Fruit fly (Drosophila melanogaster) whole organism, embryonic: ENCODE results near the gene Amun.

Source experiments
- B-H1 ChIP-seq: fragments of 200-800 bp; sonication (Bioruptor generic); IDR thresholded peaks from 3 replicates; pipeline ENCODE4 v1.3.6; 2022; ENCODE audit warnings: missing biosample characterization, missing genetic modification characterization
- B-H2 ChIP-seq: fragments of 200-800 bp; sonication (Bioruptor generic); optimal IDR thresholded peaks from 2 replicates; lab custom pipeline; 2018; ENCODE audit warnings: missing biosample characterization, mild to moderate bottlenecking, missing genetic modification characterization
- BEAF-32 ChIP-seq: fragments of 200-800 bp; sonication (Bioruptor generic); optimal IDR thresholded peaks from 3 replicates; lab custom pipeline; 2017; ENCODE audit warnings: missing biosample characterization, missing genetic modification characterization, mild to moderate bottlenecking, moderate library complexity, missing genetic modification reagents
- Blimp-1 ChIP-seq: fragments of 200-800 bp; sonication (Bioruptor generic); optimal IDR thresholded peaks from 3 replicates; lab custom pipeline; 2018; ENCODE audit warnings: missing biosample characterization, missing genetic modification characterization, mild to moderate bottlenecking, moderate library complexity, missing genetic modification reagents
- CG12299 ChIP-seq: fragments of 200-800 bp; sonication (Bioruptor generic); optimal IDR thresholded peaks from 2 replicates; lab custom pipeline; 2018; ENCODE audit warnings: missing biosample characterization, mild to moderate bottlenecking, missing genetic modification characterization
- CG1233 ChIP-seq: fragments of 200-800 bp; sonication (Bioruptor generic); optimal IDR thresholded peaks from 4 replicates; lab custom pipeline; 2018; ENCODE audit warnings: missing biosample characterization, mild to moderate bottlenecking, missing genetic modification characterization
- CG12769 ChIP-seq: fragments of 200-800 bp; sonication (Bioruptor generic); optimal IDR thresholded peaks from 2 replicates; lab custom pipeline; 2019; ENCODE audit warnings: missing biosample characterization, mild to moderate bottlenecking, missing genetic modification characterization, moderate library complexity
- CG12942 ChIP-seq: fragments of 200-800 bp; sonication (Bioruptor generic); optimal IDR thresholded peaks from 3 replicates; lab custom pipeline; 2016; ENCODE audit warnings: missing biosample characterization, missing genetic modification characterization
- CG13624 ChIP-seq: fragments of 200-800 bp; sonication (Bioruptor generic); optimal IDR thresholded peaks from 2 replicates; lab custom pipeline; 2016; ENCODE audit warnings: missing biosample characterization, missing genetic modification characterization
- CG15269 ChIP-seq: fragments of 200-800 bp; sonication (Bioruptor generic); optimal IDR thresholded peaks from 2 replicates; lab custom pipeline; 2018; ENCODE audit warnings: missing biosample characterization, mild to moderate bottlenecking, missing genetic modification characterization, moderate library complexity
- CG1832 ChIP-seq: fragments of 200-800 bp; sonication (Bioruptor generic); optimal IDR thresholded peaks from 2 replicates; lab custom pipeline; 2017; ENCODE audit warnings: missing biosample characterization, mild to moderate bottlenecking, missing genetic modification characterization, inconsistent platforms
- CG33557 ChIP-seq: fragments of 200-800 bp; sonication (Bioruptor generic); optimal IDR thresholded peaks from 2 replicates; lab custom pipeline; 2019; ENCODE audit warnings: missing biosample characterization, mild to moderate bottlenecking, missing genetic modification characterization, moderate library complexity
- CG4820 ChIP-seq: fragments of 200-800 bp; sonication (Bioruptor generic); optimal IDR thresholded peaks from 3 replicates; lab custom pipeline; 2016; ENCODE audit warnings: missing biosample characterization, missing genetic modification characterization
- CG9727 ChIP-seq: fragments of 200-800 bp; sonication (Bioruptor generic); optimal IDR thresholded peaks from 3 replicates; lab custom pipeline; 2017; ENCODE audit warnings: missing biosample characterization, mild to moderate bottlenecking, missing genetic modification characterization
- CoRest ChIP-seq: fragments of 200-800 bp; sonication (Bioruptor generic); optimal IDR thresholded peaks from 3 replicates; lab custom pipeline; 2018; ENCODE audit warnings: missing biosample characterization, mild to moderate bottlenecking, missing genetic modification characterization, moderate library complexity
- D19A ChIP-seq: fragments of 200-800 bp; optimal IDR thresholded peaks from 3 replicates; lab custom pipeline; 2019; ENCODE audit warnings: missing biosample characterization, mild to moderate bottlenecking, missing genetic modification characterization, moderate library complexity
- Deaf1 ChIP-seq: fragments of 200-800 bp; optimal IDR thresholded peaks from 3 replicates; lab custom pipeline; 2019; ENCODE audit warnings: missing biosample characterization, mild to moderate bottlenecking, missing genetic modification characterization, moderate library complexity
- E2f1 ChIP-seq: fragments of 200-800 bp; sonication (Bioruptor generic); IDR thresholded peaks from 2 replicates; pipeline ENCODE4 v1.3.6; 2022; ENCODE audit warnings: missing biosample characterization, missing genetic modification characterization
- Ets97D ChIP-seq: fragments of 200-800 bp; sonication (Bioruptor generic); optimal IDR thresholded peaks from 3 replicates; lab custom pipeline; 2016; ENCODE audit warnings: missing biosample characterization, missing genetic modification characterization
- H15 ChIP-seq: fragments of 200-800 bp; sonication (Bioruptor generic); IDR thresholded peaks from 3 replicates; pipeline ENCODE4 v1.3.6; 2022; ENCODE audit warnings: missing biosample characterization, missing genetic modification characterization
- Hmr ChIP-seq: fragments of 200-800 bp; sonication (Bioruptor generic); optimal IDR thresholded peaks from 3 replicates; lab custom pipeline; 2017; ENCODE audit warnings: mild to moderate bottlenecking, missing biosample characterization, missing genetic modification reagents, missing genetic modification characterization
- Hsf ChIP-seq: fragments of 200-800 bp; sonication (Bioruptor generic); optimal IDR thresholded peaks from 3 replicates; lab custom pipeline; 2016; ENCODE audit warnings: missing biosample characterization, missing genetic modification characterization
- Jarid2 ChIP-seq: fragments of 200-800 bp; sonication (Bioruptor generic); optimal IDR thresholded peaks from 3 replicates; lab custom pipeline; 2017; ENCODE audit warnings: mild to moderate bottlenecking, missing biosample characterization, missing genetic modification reagents, missing genetic modification characterization
- Lpt ChIP-seq: fragments of >200 bp; optimal IDR thresholded peaks from 2 replicates; lab custom pipeline; 2018; ENCODE audit warnings: missing biosample characterization, missing genetic modification characterization
- Mes4 ChIP-seq: fragments of 200-800 bp; sonication (Bioruptor generic); optimal IDR thresholded peaks from 2 replicates; lab custom pipeline; 2016; ENCODE audit warnings: missing biosample characterization, missing genetic modification characterization
- Oli ChIP-seq: fragments of 200-800 bp; sonication (Bioruptor generic); optimal IDR thresholded peaks from 2 replicates; lab custom pipeline; 2018; ENCODE audit warnings: missing biosample characterization, mild to moderate bottlenecking, missing genetic modification characterization, moderate library complexity
- YL-1 ChIP-seq: fragments of 200-800 bp; sonication (Bioruptor generic); optimal IDR thresholded peaks from 3 replicates; lab custom pipeline; 2017; ENCODE audit warnings: missing biosample characterization, mild to moderate bottlenecking, missing genetic modification characterization
- ac ChIP-seq: fragments of 200-800 bp; sonication (Bioruptor generic); optimal IDR thresholded peaks from 3 replicates; lab custom pipeline; 2017; ENCODE audit warnings: missing biosample characterization, mild to moderate bottlenecking, missing genetic modification characterization
- ap ChIP-seq: fragments of 200-800 bp; sonication (Bioruptor generic); IDR thresholded peaks from 2 replicates; pipeline ENCODE4 v1.3.6; 2022; ENCODE audit warnings: missing biosample characterization, missing genetic modification characterization
- cwo ChIP-seq: fragments of 200-800 bp; sonication (Bioruptor generic); optimal IDR thresholded peaks from 3 replicates; lab custom pipeline; 2017; ENCODE audit warnings: missing biosample characterization, missing genetic modification characterization, mild to moderate bottlenecking, moderate library complexity, missing genetic modification reagents
- en ChIP-seq: fragments of 200-800 bp; sonication (Bioruptor generic); optimal IDR thresholded peaks from 2 replicates; lab custom pipeline; 2016; ENCODE audit warnings: missing biosample characterization, missing genetic modification characterization
- fd96Cb ChIP-seq: fragments of 200-800 bp; sonication (Bioruptor generic); optimal IDR thresholded peaks from 2 replicates; lab custom pipeline; 2018; ENCODE audit warnings: missing biosample characterization, mild to moderate bottlenecking, missing genetic modification characterization, moderate library complexity
- grau ChIP-seq: fragments of 200-800 bp; optimal IDR thresholded peaks from 3 replicates; lab custom pipeline; 2019; ENCODE audit warnings: missing biosample characterization, mild to moderate bottlenecking, missing genetic modification characterization, moderate library complexity
- gro ChIP-seq: fragments of 200-800 bp; sonication (Bioruptor generic); optimal IDR thresholded peaks from 2 replicates; lab custom pipeline; 2016; ENCODE audit warnings: missing biosample characterization, missing genetic modification characterization
- insv ChIP-seq, 2 experiments: fragments of 200-800 bp; sonication (Bioruptor generic); optimal IDR thresholded peaks; 3 replicates each; lab custom pipeline; 2016 to 2018; ENCODE audit warnings: missing biosample characterization in 2 of 2, missing genetic modification characterization in 2 of 2
- org-1 ChIP-seq: fragments of 200-800 bp; sonication (Bioruptor generic); optimal IDR thresholded peaks from 2 replicates; lab custom pipeline; 2017; ENCODE audit warnings: missing biosample characterization, missing genetic modification characterization
- pfk ChIP-seq: fragments of 200-800 bp; sonication (Bioruptor generic); optimal IDR thresholded peaks from 2 replicates; lab custom pipeline; 2018; ENCODE audit warnings: missing biosample characterization, mild to moderate bottlenecking, missing genetic modification characterization, moderate library complexity
- pnt ChIP-seq: fragments of 200-800 bp; sonication (Bioruptor generic); optimal IDR thresholded peaks from 3 replicates; lab custom pipeline; 2016; ENCODE audit warnings: missing biosample characterization, missing genetic modification characterization
- pros ChIP-seq: fragments of 200-800 bp; sonication (Bioruptor generic); optimal IDR thresholded peaks from 3 replicates; lab custom pipeline; 2019; ENCODE audit warnings: missing biosample characterization, mild to moderate bottlenecking, missing genetic modification characterization, moderate library complexity
- ranshi ChIP-seq: fragments of 200-800 bp; sonication (Bioruptor generic); IDR thresholded peaks from 2 replicates; pipeline ENCODE4 v1.3.6; 2022; ENCODE audit warnings: missing biosample characterization, missing genetic modification characterization
- repo ChIP-seq: fragments of 200-800 bp; sonication (Bioruptor generic); optimal IDR thresholded peaks from 2 replicates; lab custom pipeline; 2016; ENCODE audit warnings: missing biosample characterization, missing genetic modification characterization
- sd ChIP-seq: fragments of 200-800 bp; sonication (Bioruptor generic); optimal IDR thresholded peaks from 3 replicates; lab custom pipeline; 2018; ENCODE audit warnings: missing biosample characterization, mild to moderate bottlenecking, missing genetic modification characterization, moderate library complexity
- so ChIP-seq: fragments of 200-800 bp; sonication (Bioruptor generic); IDR thresholded peaks from 3 replicates; pipeline ENCODE4 v1.3.6; 2022; ENCODE audit warnings: missing biosample characterization, missing genetic modification characterization
- tll ChIP-seq, 2 experiments: fragments of 200-800 bp in 1 of 2; fragments of >200 bp in 1 of 2; sonication (Bioruptor generic) in 1 of 2; optimal IDR thresholded peaks; 2 replicates each; lab custom pipeline; 2017 to 2019; ENCODE audit warnings: missing biosample characterization in 2 of 2, missing genetic modification characterization in 2 of 2, mild to moderate bottlenecking in 1 of 2, moderate library complexity in 1 of 2
- tna ChIP-seq: fragments of 200-800 bp; sonication (Bioruptor generic); IDR thresholded peaks from 2 replicates; pipeline ENCODE4 v1.3.6; 2022; ENCODE audit warnings: missing biosample characterization, missing genetic modification characterization; ENCODE audit not compliant: partially characterized antibody
- vnd ChIP-seq: fragments of 200-800 bp; sonication (Bioruptor generic); IDR thresholded peaks from 3 replicates; pipeline ENCODE4 v1.3.6; 2022; ENCODE audit warnings: missing biosample characterization, missing genetic modification characterization; ENCODE audit not compliant: partially characterized antibody
- yki ChIP-seq: fragments of >200 bp; optimal IDR thresholded peaks from 3 replicates; lab custom pipeline; 2018

Amun gene

DNA sequence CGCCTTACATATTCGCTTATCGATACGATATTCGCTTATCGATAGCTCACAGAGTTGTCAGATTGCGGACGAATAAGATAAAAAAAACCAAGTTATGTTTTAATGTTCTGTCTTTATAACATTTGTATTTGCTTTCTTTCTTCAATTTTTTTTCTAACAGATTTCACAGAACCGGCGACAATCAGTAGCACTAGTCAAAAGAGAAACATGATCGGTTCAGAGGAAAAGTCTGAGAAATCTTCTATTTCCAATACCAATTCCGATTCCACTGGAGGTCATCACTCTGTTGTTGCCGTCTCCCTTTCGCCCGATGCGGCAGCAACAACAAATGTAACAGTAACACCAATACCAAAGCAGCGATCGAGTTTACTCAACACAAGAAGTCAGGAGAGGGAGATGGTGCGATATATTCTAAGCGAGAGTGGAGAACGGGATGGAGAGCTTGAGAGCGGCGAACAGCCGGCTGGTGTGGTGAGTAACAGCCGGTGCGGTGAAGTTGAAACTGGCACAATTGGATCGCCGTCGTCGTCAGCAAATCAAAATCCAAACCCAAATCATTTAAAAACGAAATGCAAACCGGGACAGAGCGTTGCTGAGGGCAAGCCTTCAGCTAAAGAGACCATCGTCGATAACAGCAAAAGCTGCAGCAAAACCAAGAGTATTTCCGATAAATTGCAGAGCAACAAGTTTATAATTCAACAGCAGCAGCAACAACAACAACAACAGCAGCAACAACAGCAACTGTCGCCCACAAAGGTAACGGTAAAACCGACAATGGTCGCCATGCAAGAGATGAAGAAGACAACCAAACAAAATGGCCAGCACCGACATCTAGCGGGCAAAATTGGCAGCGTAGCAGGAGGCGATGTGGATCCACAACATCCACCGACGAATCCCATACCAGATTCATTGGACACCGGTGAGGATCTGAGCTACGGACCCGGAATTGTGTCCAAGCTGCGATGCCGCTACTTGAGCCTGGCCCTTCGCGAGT lies 33.5 kb downstream of the Amun start (continued):
- peak; percentile 69 for TF ChIP-seq Jarid2 (GFP tag; lab: Kevin White, UChicago)
- TF ChIP-seq Hsf (GFP tag; lab: Kevin White, UChicago), result peak; percentile 53
- peak; percentile 48 for TF ChIP-seq Oli (tag; lab: Kevin White, UChicago)
- peak; percentile 40 for TF ChIP-seq Blimp-1 (GFP tag; lab: Kevin White, UChicago)
- TF ChIP-seq Hmr (GFP tag; lab: Kevin White, UChicago), result peak; percentile 70
- peak; percentile 33 for TF ChIP-seq pfk (GFP tag; lab: Kevin White, UChicago)
- TF ChIP-seq Mes4, result no peak
- TF ChIP-seq CG1832 (GFP tag; lab: Kevin White, UChicago), result peak; percentile 76
- TF ChIP-seq Ets97D (GFP tag; lab: Kevin White, UChicago), result peak; percentile 57
- peak; percentile 14 for TF ChIP-seq yki (lab: Kevin White, UChicago)
- peak; percentile 69 for TF ChIP-seq CG15269 (tag; lab: Kevin White, UChicago)
- TF ChIP-seq grau, result peak; percentile 76
- peak; percentile 61 for TF ChIP-seq CG12769
- peak; percentile 74 for TF ChIP-seq CG13624 (GFP tag; lab: Kevin White, UChicago)
- TF ChIP-seq CG12299 (tag; lab: Kevin White, UChicago), result no peak
- TF ChIP-seq ap (GFP tag; lab: Robert Waterston, UW), result no peak
- peak; percentile 27 for TF ChIP-seq YL-1 (GFP tag; lab: Kevin White, UChicago)
- peak; percentile 64 for TF ChIP-seq CG12942 (GFP tag; lab: Kevin White, UChicago)
- peak; percentile 40 for TF ChIP-seq gro (GFP tag; lab: Kevin White, UChicago)
- TF ChIP-seq fd96Cb (tag; lab: Kevin White, UChicago), result peak; percentile 25
- TF ChIP-seq Lpt (GFP tag; lab: Kevin White, UChicago), result no peak
- TF ChIP-seq D19A (tag; lab: Kevin White, UChicago), result peak; percentile 38
- peak; percentile 60 for TF ChIP-seq sd (tag; lab: Kevin White, UChicago)
- TF ChIP-seq CG1233, result peak; percentile 2
- TF ChIP-seq ac (GFP tag; lab: Kevin White, UChicago), result no peak
- TF ChIP-seq H15, result no peak; the same call in 2 of the 3 replicates
- TF ChIP-seq repo, result peak; percentile 7
- peak in 1 of 2 experiments; percentile 31 for TF ChIP-seq insv (GFP tag; optimal IDR thresholded peaks at IDR 0.05; lab: Kevin White, UChicago)
- TF ChIP-seq cwo (GFP tag; lab: Kevin White, UChicago), result peak; percentile 32
- TF ChIP-seq ranshi (GFP tag; lab: Robert Waterston, UW), result peak; percentile 40; the same call in 1 of the 2 replicates
- peak in 1 of 2 experiments; percentile 84 for TF ChIP-seq tll (GFP tag; optimal IDR thresholded peaks at IDR 0.05; lab: Kevin White, UChicago)
- TF ChIP-seq so (GFP tag; lab: Robert Waterston, UW), result peak; percentile 51; the same call in 1 of the 3 replicates
- no peak for TF ChIP-seq org-1 (GFP tag; lab: Kevin White, UChicago)
- TF ChIP-seq B-H2 (GFP tag; lab: Kevin White, UChicago), result peak; percentile 66
- 0 out of 2 replicates have a peak, but pooled peaks have one; percentile 33 for TF ChIP-seq E2f1 (GFP tag; lab: Robert Waterston, UW)
- TF ChIP-seq CG33557 (GFP tag; lab: Kevin White, UChicago), result peak; percentile 18
- peak; percentile 49 for TF ChIP-seq Deaf1
- peak; percentile 59 for TF ChIP-seq pnt (GFP tag; lab: Kevin White, UChicago)
- TF ChIP-seq vnd (GFP tag; lab: Robert Waterston, UW), result peak; percentile 25; the same call in 1 of the 3 replicates
- TF ChIP-seq CG4820 (GFP tag; lab: Kevin White, UChicago), result peak; percentile 47
- TF ChIP-seq B-H1, result peak; percentile 36; the same call in 1 of the 3 replicates
- peak; percentile 68 for TF ChIP-seq pros (GFP tag; lab: Kevin White, UChicago)
- TF ChIP-seq BEAF-32 (GFP tag; lab: Kevin White, UChicago), result peak; percentile 79
- TF ChIP-seq en (GFP tag; lab: Kevin White, UChicago), result peak; percentile 14
- peak; percentile 76 for TF ChIP-seq CoRest (tag; lab: Kevin White, UChicago)
- peak; percentile 34 for TF ChIP-seq CG9727 (GFP tag; lab: Kevin White, UChicago)
- TF ChIP-seq tna (GFP tag; lab: Robert Waterston, UW), result no peak
